Fruit fly (Drosophila melanogaster) whole organism, embryonic: ENCODE results near the gene pasi2.
A peak's percentile ranks its signal among the peaks of the same experiment; 100 is the strongest.

ENCODE experiments used
- Ada2b ChIP-seq: fragments of 200-800 bp; sonication (Bioruptor generic); IDR thresholded peaks from 2 replicates; pipeline ENCODE4 v1.3.6; 2022; ENCODE audit warnings: missing biosample characterization, missing genetic modification characterization
- Adf1 ChIP-seq: fragments of 200-800 bp; sonication (Bioruptor generic); IDR thresholded peaks from 2 replicates; pipeline ENCODE4 v1.3.6; 2022; ENCODE audit warnings: missing biosample characterization, missing genetic modification characterization
- CG10366 ChIP-seq: fragments of 200-800 bp; sonication (Bioruptor generic); IDR thresholded peaks from 2 replicates; pipeline ENCODE4 v1.3.6; 2022; ENCODE audit warnings: missing biosample characterization, missing genetic modification characterization
- CG10979 ChIP-seq: fragments of 200-800 bp; sonication (Bioruptor generic); optimal IDR thresholded peaks from 2 replicates; lab custom pipeline; 2018; ENCODE audit warnings: missing biosample characterization, mild to moderate bottlenecking, missing genetic modification characterization, moderate library complexity
- CG11247 ChIP-seq: fragments of 200-800 bp; sonication (Bioruptor generic); IDR thresholded peaks from 2 replicates; pipeline ENCODE4 v1.3.6; 2022; ENCODE audit warnings: missing biosample characterization, missing genetic modification characterization
- CG13123 ChIP-seq: fragments of 200-800 bp; sonication (Bioruptor generic); optimal IDR thresholded peaks from 2 replicates; lab custom pipeline; 2016; ENCODE audit warnings: missing biosample characterization, missing genetic modification characterization
- CG13624 ChIP-seq: fragments of 200-800 bp; sonication (Bioruptor generic); optimal IDR thresholded peaks from 2 replicates; lab custom pipeline; 2016; ENCODE audit warnings: missing biosample characterization, missing genetic modification characterization
- CG15073 ChIP-seq: fragments of 200-800 bp; sonication (Bioruptor generic); optimal IDR thresholded peaks from 2 replicates; lab custom pipeline; 2016; ENCODE audit warnings: missing biosample characterization, missing genetic modification characterization
- CG15696 ChIP-seq: fragments of 200-800 bp; sonication (Bioruptor generic); optimal IDR thresholded peaks from 2 replicates; lab custom pipeline; 2019; ENCODE audit warnings: missing biosample characterization, mild to moderate bottlenecking, missing genetic modification characterization, moderate library complexity
- CG17912 ChIP-seq: fragments of 200-800 bp; sonication (Bioruptor generic); optimal IDR thresholded peaks from 2 replicates; lab custom pipeline; 2018; ENCODE audit warnings: missing biosample characterization, mild to moderate bottlenecking, missing genetic modification characterization
- CG18011 ChIP-seq: fragments of 200-800 bp; sonication (Bioruptor generic); optimal IDR thresholded peaks from 2 replicates; lab custom pipeline; 2017; ENCODE audit warnings: missing biosample characterization, missing genetic modification characterization, mild to moderate bottlenecking, moderate library complexity, missing genotype
- CG18599 ChIP-seq: fragments of 200-800 bp; sonication (Bioruptor generic); optimal IDR thresholded peaks from 3 replicates; lab custom pipeline; 2017; ENCODE audit warnings: missing biosample characterization, missing genetic modification characterization, mild to moderate bottlenecking, moderate library complexity, missing genetic modification reagents
- CG18619 ChIP-seq: fragments of 200-800 bp; sonication (Bioruptor generic); optimal IDR thresholded peaks from 3 replicates; lab custom pipeline; 2017; ENCODE audit warnings: missing biosample characterization, mild to moderate bottlenecking, missing genetic modification characterization
- CG2199 ChIP-seq: fragments of 200-800 bp; sonication (Bioruptor generic); IDR thresholded peaks from 3 replicates; pipeline ENCODE4 v1.3.6; 2022; ENCODE audit warnings: missing biosample characterization, missing genetic modification characterization
- CG31441 ChIP-seq: fragments of 200-800 bp; sonication (Bioruptor generic); IDR thresholded peaks from 2 replicates; pipeline ENCODE4 v1.3.6; 2022; ENCODE audit warnings: missing biosample characterization, missing genetic modification characterization
- CG3407 ChIP-seq: fragments of 200-800 bp; sonication (Bioruptor generic); optimal IDR thresholded peaks from 2 replicates; lab custom pipeline; 2018; ENCODE audit warnings: missing biosample characterization, mild to moderate bottlenecking, missing genetic modification characterization
- CG3726 ChIP-seq: fragments of 200-800 bp; sonication (Bioruptor generic); IDR thresholded peaks from 3 replicates; pipeline ENCODE4, ENCODE4 v1.3.6; 2022; ENCODE audit warnings: missing biosample characterization, missing genetic modification characterization
- CG3995 ChIP-seq: fragments of 200-800 bp; sonication (Bioruptor generic); optimal IDR thresholded peaks from 3 replicates; lab custom pipeline; 2016; ENCODE audit warnings: missing biosample characterization, missing genetic modification characterization
- CG4730 ChIP-seq: fragments of 200-800 bp; sonication (Bioruptor generic); IDR thresholded peaks from 2 replicates; pipeline ENCODE4 v1.3.6; 2022; ENCODE audit warnings: missing biosample characterization, missing genetic modification characterization
- CG6175 ChIP-seq: fragments of 200-800 bp; sonication (Bioruptor generic); IDR thresholded peaks from 3 replicates; pipeline ENCODE4 v1.3.6; 2022; ENCODE audit warnings: missing biosample characterization, missing genetic modification characterization
- CG7372 ChIP-seq: fragments of 200-800 bp; sonication (Bioruptor generic); IDR thresholded peaks from 2 replicates; pipeline ENCODE4 v1.3.6; 2022; ENCODE audit warnings: missing biosample characterization, missing genetic modification characterization
- CG7556 ChIP-seq: fragments of 200-800 bp; sonication (Bioruptor generic); optimal IDR thresholded peaks from 2 replicates; lab custom pipeline; 2017; ENCODE audit warnings: missing biosample characterization, mild to moderate bottlenecking, missing genetic modification characterization
- CG7786 ChIP-seq: fragments of 200-800 bp; sonication (Bioruptor generic); optimal IDR thresholded peaks from 2 replicates; lab custom pipeline; 2016; ENCODE audit warnings: missing biosample characterization, missing genetic modification characterization
- CG7987 ChIP-seq: fragments of 200-800 bp; sonication (Bioruptor generic); optimal IDR thresholded peaks from 2 replicates; lab custom pipeline; 2018; ENCODE audit warnings: missing biosample characterization, mild to moderate bottlenecking, missing genetic modification characterization, moderate library complexity
- CG9817 ChIP-seq: fragments of 200-800 bp; sonication (Bioruptor generic); optimal IDR thresholded peaks from 2 replicates; lab custom pipeline; 2018; ENCODE audit warnings: missing biosample characterization, mild to moderate bottlenecking, missing genetic modification characterization, moderate library complexity
- CTCF ChIP-seq: fragments of 200-800 bp; sonication (Bioruptor generic); optimal IDR thresholded peaks from 2 replicates; lab custom pipeline; 2017; ENCODE audit warnings: missing biosample characterization, mild to moderate bottlenecking, missing genetic modification characterization, moderate library complexity
- Dll ChIP-seq: fragments of 200-800 bp; sonication (Bioruptor generic); IDR thresholded peaks from 4 replicates; pipeline ENCODE4 v1.3.6; 2022; ENCODE audit warnings: missing biosample characterization, missing genetic modification characterization; ENCODE audit not compliant: partially characterized antibody
- Dp ChIP-seq: fragments of 200-800 bp; sonication (Bioruptor generic); optimal IDR thresholded peaks from 2 replicates; lab custom pipeline; 2018; ENCODE audit warnings: missing biosample characterization, mild to moderate bottlenecking, missing genetic modification characterization, moderate library complexity
- Drgx ChIP-seq: fragments of 200-800 bp; sonication (Bioruptor generic); IDR thresholded peaks from 2 replicates; pipeline ENCODE4 v1.3.6; 2022; ENCODE audit warnings: missing biosample characterization, missing genetic modification characterization
- E2f1 ChIP-seq: fragments of 200-800 bp; sonication (Bioruptor generic); IDR thresholded peaks from 2 replicates; pipeline ENCODE4 v1.3.6; 2022; ENCODE audit warnings: missing biosample characterization, missing genetic modification characterization
- Fer1 ChIP-seq: fragments of 200-800 bp; sonication (Bioruptor generic); optimal IDR thresholded peaks from 2 replicates; lab custom pipeline; 2017; ENCODE audit warnings: missing biosample characterization, mild to moderate bottlenecking, missing genetic modification characterization
- H2.0 ChIP-seq: fragments of 200-800 bp; sonication (Bioruptor generic); IDR thresholded peaks from 2 replicates; pipeline ENCODE4 v1.3.6; 2022; ENCODE audit warnings: missing biosample characterization, missing genetic modification characterization
- HHEX ChIP-seq: fragments of 200-800 bp; sonication (Bioruptor generic); optimal IDR thresholded peaks from 3 replicates; lab custom pipeline; 2017; ENCODE audit warnings: missing biosample characterization, mild to moderate bottlenecking, missing genetic modification characterization, missing genetic modification reagents
- HmgZ ChIP-seq: fragments of 200-800 bp; sonication (Bioruptor generic); optimal IDR thresholded peaks from 2 replicates; lab custom pipeline; 2018; ENCODE audit warnings: missing biosample characterization, mild to moderate bottlenecking, missing genetic modification characterization
- Kr ChIP-seq: fragments of 200-800 bp; sonication (Bioruptor generic); optimal IDR thresholded peaks from 2 replicates; lab custom pipeline; 2017; ENCODE audit warnings: missing biosample characterization, mild to moderate bottlenecking, missing genetic modification characterization
- Mrtf ChIP-seq: fragments of 200-800 bp; sonication (Bioruptor generic); IDR thresholded peaks from 3 replicates; pipeline ENCODE4 v1.3.6; 2022; ENCODE audit warnings: missing biosample characterization, missing genetic modification characterization
- NC2α ChIP-seq: fragments of 200-800 bp; sonication (Bioruptor generic); optimal IDR thresholded peaks from 2 replicates; lab custom pipeline; 2016; ENCODE audit warnings: missing biosample characterization, missing genetic modification characterization
- Nf-YA ChIP-seq: fragments of 200-800 bp; sonication (Bioruptor generic); IDR thresholded peaks from 2 replicates; pipeline ENCODE4 v1.3.6; 2022; ENCODE audit warnings: missing biosample characterization, missing genetic modification characterization
- NfI ChIP-seq: fragments of 200-800 bp; sonication (Bioruptor generic); optimal IDR thresholded peaks from 3 replicates; lab custom pipeline; 2018; ENCODE audit warnings: missing biosample characterization, mild to moderate bottlenecking, missing genetic modification characterization, moderate library complexity
- PHDP ChIP-seq: fragments of 200-800 bp; sonication (Bioruptor generic); optimal IDR thresholded peaks from 3 replicates; lab custom pipeline; 2018; ENCODE audit warnings: missing biosample characterization, mild to moderate bottlenecking, missing genetic modification characterization, moderate library complexity
- Pdp1 ChIP-seq, 2 experiments: fragments of 200-800 bp; sonication (Bioruptor generic); optimal IDR thresholded peaks; 3 replicates each; lab custom pipeline; 2016; ENCODE audit warnings: missing biosample characterization in 2 of 2, missing genetic modification characterization in 2 of 2, mild to moderate bottlenecking in 1 of 2, moderate library complexity in 1 of 2
- Poxn ChIP-seq: fragments of 200-800 bp; sonication (Bioruptor generic); IDR thresholded peaks from 2 replicates; pipeline ENCODE4 v1.3.6; 2022; ENCODE audit warnings: missing biosample characterization, missing genetic modification characterization
- Ptx1 ChIP-seq: fragments of 200-800 bp; sonication (Bioruptor generic); IDR thresholded peaks from 2 replicates; pipeline ENCODE4 v1.3.6; 2022; ENCODE audit warnings: missing biosample characterization, missing genetic modification characterization
- Side ChIP-seq: fragments of 200-800 bp; sonication (Bioruptor generic); optimal IDR thresholded peaks from 2 replicates; lab custom pipeline; 2016; ENCODE audit warnings: missing biosample characterization, missing genetic modification characterization
- Sox102F ChIP-seq: fragments of 200-800 bp; sonication (Bioruptor generic); optimal IDR thresholded peaks from 2 replicates; lab custom pipeline; 2018; ENCODE audit warnings: missing biosample characterization, mild to moderate bottlenecking, missing genetic modification characterization, moderate library complexity
- bbx ChIP-seq: fragments of 200-800 bp; sonication (Bioruptor generic); IDR thresholded peaks from 2 replicates; pipeline ENCODE4 v1.3.6; 2022; ENCODE audit warnings: missing biosample characterization, missing genetic modification characterization; ENCODE audit not compliant: partially characterized antibody
- gfzf ChIP-seq: fragments of 200-800 bp; sonication (Bioruptor generic); optimal IDR thresholded peaks from 2 replicates; lab custom pipeline; 2016; ENCODE audit warnings: missing biosample characterization, mild to moderate bottlenecking, missing genetic modification characterization, moderate library complexity
- her ChIP-seq: fragments of 200-800 bp; sonication (Bioruptor generic); optimal IDR thresholded peaks from 2 replicates; lab custom pipeline; 2016; ENCODE audit warnings: missing biosample characterization, missing genetic modification characterization
- inv ChIP-seq: fragments of 200-800 bp; sonication (Bioruptor generic); IDR thresholded peaks from 2 replicates; pipeline ENCODE4 v1.3.6; 2022; ENCODE audit warnings: missing biosample characterization, missing genetic modification characterization; ENCODE audit not compliant: partially characterized antibody
- lab ChIP-seq: fragments of 200-800 bp; sonication (Bioruptor generic); optimal IDR thresholded peaks from 3 replicates; lab custom pipeline; 2017; ENCODE audit warnings: missing biosample characterization, missing genetic modification characterization, mild to moderate bottlenecking, moderate library complexity, missing genetic modification reagents
- repo ChIP-seq: fragments of 200-800 bp; sonication (Bioruptor generic); optimal IDR thresholded peaks from 2 replicates; lab custom pipeline; 2016; ENCODE audit warnings: missing biosample characterization, missing genetic modification characterization
- tgo ChIP-seq: fragments of 200-800 bp; sonication (Bioruptor generic); IDR thresholded peaks from 3 replicates; pipeline ENCODE4 v1.3.6; 2022; ENCODE audit warnings: missing biosample characterization, missing genetic modification characterization

The pasi2 gene

DNA sequence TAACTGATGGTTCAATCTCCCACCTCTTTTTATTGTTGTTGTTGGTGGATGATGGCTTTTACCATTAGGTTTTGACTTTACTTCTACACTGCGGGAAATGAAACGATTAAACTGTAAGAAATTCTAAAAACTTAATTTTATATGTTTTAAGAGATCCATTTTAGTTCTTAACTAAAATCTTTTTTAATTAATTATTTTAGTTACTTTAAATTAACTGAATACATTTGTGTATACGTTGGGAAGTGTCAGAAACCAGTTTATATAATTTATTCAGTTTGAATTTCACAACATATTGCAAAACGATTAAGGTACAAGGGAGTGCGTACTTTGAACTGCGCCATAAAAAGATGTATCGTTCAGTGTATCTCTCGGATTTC is 18.3 kb downstream of the pasi2 start (continued):
- TF ChIP-seq Nf-YA (GFP tag; lab: Robert Waterston, UW) (no peak), Dp (GFP tag; lab: Kevin White, UChicago) (no peak), her (GFP tag; lab: Kevin White, UChicago) (no peak), CG3726 (GFP tag; lab: Robert Waterston, UW) (no peak), CG31441 (no peak), CG15073 (GFP tag; lab: Kevin White, UChicago) (peak; percentile 10), CG4730 (no peak), Poxn (no peak), CG18619 (GFP tag; lab: Kevin White, UChicago) (peak; percentile 83), Kr (no peak), CG6175 (GFP tag; lab: Robert Waterston, UW) (no peak), lab (peak; percentile 91), Side (peak; percentile 17), PHDP (tag; lab: Kevin White, UChicago) (peak; percentile 92), NC2α (no peak), bbx (GFP tag; lab: Robert Waterston, UW) (no peak), CG13123 (GFP tag; lab: Kevin White, UChicago) (peak; percentile 58), tgo (GFP tag; lab: Robert Waterston, UW) (no peak), HmgZ (tag; lab: Kevin White, UChicago) (peak; percentile 27), HHEX (GFP tag; lab: Kevin White, UChicago) (peak; percentile 87), H2.0 (GFP tag; lab: Robert Waterston, UW) (no peak), CTCF (GFP tag; lab: Kevin White, UChicago) (peak; percentile 41), CG11247 (GFP tag; lab: Robert Waterston, UW) (no peak), CG17912 (GFP tag; lab: Kevin White, UChicago) (no peak), Fer1 (GFP tag; lab: Kevin White, UChicago) (peak; percentile 87), CG3995 (peak; percentile 39), inv (GFP tag; lab: Robert Waterston, UW) (no peak), Sox102F (GFP tag; lab: Kevin White, UChicago) (peak; percentile 93), Ada2b (GFP tag; lab: Robert Waterston, UW) (no peak), Ptx1 (GFP tag; lab: Robert Waterston, UW) (no peak), CG7556 (peak; percentile 94), CG3407 (GFP tag; lab: Kevin White, UChicago) (peak; percentile 84), CG18599 (GFP tag; lab: Kevin White, UChicago) (peak; percentile 92), CG2199 (no peak), CG7786 (GFP tag; lab: Kevin White, UChicago) (peak; percentile 30), CG10979 (tag; lab: Kevin White, UChicago) (peak; percentile 93), gfzf (no peak), repo (no peak), CG18011 (peak; percentile 45), E2f1 (GFP tag; lab: Robert Waterston, UW) (no peak), Adf1 (GFP tag; lab: Robert Waterston, UW) (no peak), CG7372 (GFP tag; lab: Robert Waterston, UW) (no peak), CG15696 (peak; percentile 62), Mrtf (GFP tag; lab: Robert Waterston, UW) (no peak), Dll (GFP tag; lab: Robert Waterston, UW) (no peak), CG9817 (tag; lab: Kevin White, UChicago) (no peak), Drgx (GFP tag; lab: Robert Waterston, UW) (no peak), CG13624 (GFP tag; lab: Kevin White, UChicago) (peak; percentile 6), CG7987 (GFP tag; lab: Kevin White, UChicago) (peak; percentile 42), CG10366 (GFP tag; lab: Robert Waterston, UW) (no peak), Pdp1 (GFP tag; optimal IDR thresholded peaks at IDR 0.05; lab: Kevin White, UChicago) (peak in 1 of 2 experiments; percentile 49), NfI (GFP tag; lab: Kevin White, UChicago) (peak; percentile 83)
